Fruit fly (Drosophila melanogaster): ENCODE results near the gene CG12171.

Gene CG12171

dm6 chr3R:5627552-5627951 lies 5.9 kb upstream of the CG12171 start, which contains the start of gene CG31551:
Gene CG31551 (plus strand): TSS chr3R:5627852.
- no peak for TF ChIP-seq OdsH (GFP tag; optimal IDR thresholded peaks at IDR 0.05)

- TF ChIP-seq woc (GFP tag; optimal IDR thresholded peaks at IDR 0.05) (no peak), pan (optimal IDR thresholded peaks at IDR 0.05) (no peak)
Observed at dm6 chr3R:5632182-5632581, 1.2 kb upstream of the CG12171 start, which contains the start of gene CG31549. Gene CG31549 (plus strand): TSS chr3R:5632192.

- no peak for TF ChIP-seq rgr (GFP tag; optimal IDR thresholded peaks at IDR 0.05)
- no peak for TF ChIP-seq Vsx2 (GFP tag; optimal IDR thresholded peaks at IDR 0.05; ENCODE audit: partially characterized antibody)
- no peak for TF ChIP-seq Rel (GFP tag; optimal IDR thresholded peaks at IDR 0.05)
- no peak for TF ChIP-seq Rel (tag; optimal IDR thresholded peaks at IDR 0.05)
- TF ChIP-seq CG9705 (GFP tag; optimal IDR thresholded peaks at IDR 0.05): no peak
- no peak for TF ChIP-seq h (GFP tag; optimal IDR thresholded peaks at IDR 0.05)
- TF ChIP-seq dmrt93B (GFP tag; optimal IDR thresholded peaks at IDR 0.05): no peak
- TF ChIP-seq GATAd (GFP tag; optimal IDR thresholded peaks at IDR 0.05): no peak
- TF ChIP-seq Dif (GFP tag; optimal IDR thresholded peaks at IDR 0.05; ENCODE audit: partially characterized antibody): no peak
- TF ChIP-seq lola (GFP tag; optimal IDR thresholded peaks at IDR 0.05): no peak
- TF ChIP-seq dsf (GFP tag; optimal IDR thresholded peaks at IDR 0.05; ENCODE audit: borderline replicate concordance): no peak
- no peak for TF ChIP-seq usp (GFP tag; optimal IDR thresholded peaks at IDR 0.05)
- no peak for TF ChIP-seq sv (GFP tag; optimal IDR thresholded peaks at IDR 0.05)
- TF ChIP-seq brk (GFP tag; optimal IDR thresholded peaks at IDR 0.05): no peak
- no peak for TF ChIP-seq foxo (GFP tag; optimal IDR thresholded peaks at IDR 0.05)
- TF ChIP-seq Hr83 (GFP tag; optimal IDR thresholded peaks at IDR 0.05; ENCODE audit: poor library complexity, severe bottlenecking): no peak
- no peak for TF ChIP-seq ey (GFP tag; optimal IDR thresholded peaks at IDR 0.05)
- no peak for TF ChIP-seq Sp1 (GFP tag; optimal IDR thresholded peaks at IDR 0.05)
- no peak for TF ChIP-seq HLH106 (tag; optimal IDR thresholded peaks at IDR 0.05)
- no peak for TF ChIP-seq OdsH (GFP tag; optimal IDR thresholded peaks at IDR 0.05)
Observed at dm6 chr3R:5635524-5635923, 2.1 kb downstream of the CG12171 start, which contains the start of gene CG31546. Gene CG31546 (minus strand): TSS chr3R:5635624.

dm6 chr3R:5636519-5637430 lies 3.3 kb downstream of the CG12171 start, which contains the start of the genes CG31548 and CG12170:
Gene CG31548 (minus strand): TSS chr3R:5636852.
Gene CG12170 (plus strand): TSS chr3R:5637234.
- TF ChIP-seq jim (GFP tag; optimal IDR thresholded peaks at IDR 0.05): no peak
- TF ChIP-seq Vsx2 (GFP tag; optimal IDR thresholded peaks at IDR 0.05; ENCODE audit: partially characterized antibody): no peak
- TF ChIP-seq Jra (GFP tag; optimal IDR thresholded peaks at IDR 0.05): no peak
- no peak for TF ChIP-seq Myc (optimal IDR thresholded peaks at IDR 0.05)
- no peak for TF ChIP-seq GATAd (GFP tag; optimal IDR thresholded peaks at IDR 0.05)
- TF ChIP-seq CG32264 (GFP tag; optimal IDR thresholded peaks at IDR 0.05): no peak
- TF ChIP-seq HLH106 (tag; optimal IDR thresholded peaks at IDR 0.05): peak; percentile 36
- TF ChIP-seq sv (GFP tag; optimal IDR thresholded peaks at IDR 0.05): peak; percentile 32
- no peak for TF ChIP-seq sage (GFP tag; optimal IDR thresholded peaks at IDR 0.05)
- no peak for TF ChIP-seq Sp1 (GFP tag; optimal IDR thresholded peaks at IDR 0.05)
- TF ChIP-seq OdsH (GFP tag; optimal IDR thresholded peaks at IDR 0.05): peak; percentile 1
- TF ChIP-seq Dif (GFP tag; optimal IDR thresholded peaks at IDR 0.05; ENCODE audit: partially characterized antibody): no peak
- peak; percentile 37 for TF ChIP-seq ey (GFP tag; optimal IDR thresholded peaks at IDR 0.05)
- TF ChIP-seq Hr83 (GFP tag; optimal IDR thresholded peaks at IDR 0.05; ENCODE audit: poor library complexity, severe bottlenecking): peak; percentile 19
- TF ChIP-seq psq (GFP tag; optimal IDR thresholded peaks at IDR 0.05): peak; percentile 41
- TF ChIP-seq usp (GFP tag; optimal IDR thresholded peaks at IDR 0.05): no peak

- TF ChIP-seq Dif (GFP tag; optimal IDR thresholded peaks at IDR 0.05; ENCODE audit: partially characterized antibody) (no peak), Dfd (GFP tag; optimal IDR thresholded peaks at IDR 0.05) (no peak), dmrt93B (GFP tag; optimal IDR thresholded peaks at IDR 0.05) (no peak), CG9705 (GFP tag; optimal IDR thresholded peaks at IDR 0.05) (no peak), dsf (GFP tag; optimal IDR thresholded peaks at IDR 0.05; ENCODE audit: borderline replicate concordance) (no peak), woc (GFP tag; optimal IDR thresholded peaks at IDR 0.05) (no peak), psq (GFP tag; optimal IDR thresholded peaks at IDR 0.05) (no peak), Jra (GFP tag; optimal IDR thresholded peaks at IDR 0.05) (no peak), sage (GFP tag; optimal IDR thresholded peaks at IDR 0.05) (no peak), foxo (GFP tag; optimal IDR thresholded peaks at IDR 0.05) (no peak), usp (GFP tag; optimal IDR thresholded peaks at IDR 0.05) (no peak), br (GFP tag; optimal IDR thresholded peaks at IDR 0.05) (no peak), pan (optimal IDR thresholded peaks at IDR 0.05) (no peak), Hnf4 (GFP tag; optimal IDR thresholded peaks at IDR 0.05) (no peak), tai (GFP tag; optimal IDR thresholded peaks at IDR 0.05) (no peak), HLH106 (tag; optimal IDR thresholded peaks at IDR 0.05) (no peak), rgr (GFP tag; optimal IDR thresholded peaks at IDR 0.05) (no peak)
Observed at dm6 chr3R:5643421-5643820, 10.0 kb downstream of the CG12171 start.
